Worm (Caenorhabditis elegans): Measurements from ENCODE around the gene Y57G11C.1147.

Gene Y57G11C.1147

ce11 chrIV:14824878-14825352 lies 27.6 kb upstream of the Y57G11C.1147 start, which contains the start of gene sec-61.A:
TSS of gene sec-61.A (minus strand) at chrIV:14825264.
- TF ChIP-seq ztf-29 (GFP tag; IDR thresholded peaks at IDR 0.05), result no peak
- TF ChIP-seq T22C8.4 (GFP tag; IDR thresholded peaks at IDR 0.05), result no peak
- TF ChIP-seq med-1 (GFP tag; optimal IDR thresholded peaks at IDR 0.05; ENCODE audit: insufficient read depth), result no peak
- no peak for TF ChIP-seq klf-2 (GFP tag; conservative IDR thresholded peaks at IDR 0.05)
- TF ChIP-seq ztf-23 (GFP tag; IDR thresholded peaks at IDR 0.05), result no peak
- TF ChIP-seq ref-1 (GFP tag; conservative IDR thresholded peaks at IDR 0.05), result no peak
- 0 out of 2 replicates have a peak, but pooled peaks have one; percentile 13 for TF ChIP-seq flt-1 (GFP tag; IDR thresholded peaks at IDR 0.05)
- peak; percentile 78 for TF ChIP-seq cog-1 (tag; optimal IDR thresholded peaks at IDR 0.05)
- no peak for TF ChIP-seq tab-1 (GFP tag; IDR thresholded peaks at IDR 0.05)

ce11 chrIV:14824201-14824600 lies 26.9 kb upstream of the Y57G11C.1147 start:
- TF ChIP-seq T22C8.4 (GFP tag; IDR thresholded peaks at IDR 0.05) (peak; percentile 40; the same call in 1 of the 2 replicates), ztf-23 (GFP tag; IDR thresholded peaks at IDR 0.05) (no peak), cog-1 (tag; optimal IDR thresholded peaks at IDR 0.05) (no peak)

- TF ChIP-seq flt-1 (GFP tag; IDR thresholded peaks at IDR 0.05), result peak; percentile 14; the same call in 1 of the 2 replicates
- TF ChIP-seq med-1 (GFP tag; optimal IDR thresholded peaks at IDR 0.05; ENCODE audit: insufficient read depth), result no peak
These were observed 25.0 kb upstream of the Y57G11C.1147 start for ce11 chrIV:14822267-14822666.

- TF ChIP-seq flt-1 (GFP tag; IDR thresholded peaks at IDR 0.05) (no peak), ztf-23 (GFP tag; IDR thresholded peaks at IDR 0.05) (no peak), med-1 (GFP tag; optimal IDR thresholded peaks at IDR 0.05; ENCODE audit: insufficient read depth) (no peak), ref-1 (GFP tag; conservative IDR thresholded peaks at IDR 0.05) (no peak), ztf-29 (GFP tag; IDR thresholded peaks at IDR 0.05) (no peak), klf-2 (GFP tag; conservative IDR thresholded peaks at IDR 0.05) (no peak), T22C8.4 (GFP tag; IDR thresholded peaks at IDR 0.05) (no peak), tab-1 (GFP tag; IDR thresholded peaks at IDR 0.05) (no peak), cog-1 (tag; optimal IDR thresholded peaks at IDR 0.05) (no peak)
These were observed 19.0 kb upstream of the Y57G11C.1147 start, which contains the start of gene Y57G11C.46 for ce11 chrIV:14816288-14816687. TSS of gene Y57G11C.46 (minus strand) at chrIV:14816388.

- no peak for TF ChIP-seq ztf-23 (GFP tag; IDR thresholded peaks at IDR 0.05)
- TF ChIP-seq med-1 (GFP tag; optimal IDR thresholded peaks at IDR 0.05; ENCODE audit: insufficient read depth), result no peak
- TF ChIP-seq flt-1 (GFP tag; IDR thresholded peaks at IDR 0.05), result no peak
- TF ChIP-seq ref-1 (GFP tag; conservative IDR thresholded peaks at IDR 0.05), result no peak
- TF ChIP-seq ztf-29 (GFP tag; IDR thresholded peaks at IDR 0.05), result no peak
- no peak for TF ChIP-seq cog-1 (tag; optimal IDR thresholded peaks at IDR 0.05)
- no peak for TF ChIP-seq T22C8.4 (GFP tag; IDR thresholded peaks at IDR 0.05)
- no peak for TF ChIP-seq tab-1 (GFP tag; IDR thresholded peaks at IDR 0.05)
- no peak for TF ChIP-seq klf-2 (GFP tag; conservative IDR thresholded peaks at IDR 0.05)
These were observed 9.6 kb upstream of the Y57G11C.1147 start, which contains the start of gene oig-5 for ce11 chrIV:14806903-14807302. TSS of gene oig-5 (plus strand) at chrIV:14807203.

ce11 chrIV:14802316-14802715 lies 5.0 kb upstream of the Y57G11C.1147 start, which contains the start of gene Y57G11C.1142:
TSS of gene Y57G11C.1142 (plus strand) at chrIV:14802616.
- TF ChIP-seq ref-1 (GFP tag; conservative IDR thresholded peaks at IDR 0.05), result no peak
- TF ChIP-seq klf-2 (GFP tag; conservative IDR thresholded peaks at IDR 0.05), result no peak
- TF ChIP-seq T22C8.4 (GFP tag; IDR thresholded peaks at IDR 0.05), result no peak
- TF ChIP-seq ztf-29 (GFP tag; IDR thresholded peaks at IDR 0.05), result no peak
- no peak for TF ChIP-seq ztf-23 (GFP tag; IDR thresholded peaks at IDR 0.05)
- TF ChIP-seq med-1 (GFP tag; optimal IDR thresholded peaks at IDR 0.05; ENCODE audit: insufficient read depth), result no peak
- TF ChIP-seq cog-1 (tag; optimal IDR thresholded peaks at IDR 0.05), result no peak
- no peak for TF ChIP-seq flt-1 (GFP tag; IDR thresholded peaks at IDR 0.05)
- no peak for TF ChIP-seq tab-1 (GFP tag; IDR thresholded peaks at IDR 0.05)

ce11 chrIV:14800931-14801330 lies 3.6 kb upstream of the Y57G11C.1147 start:
- TF ChIP-seq med-1 (GFP tag; optimal IDR thresholded peaks at IDR 0.05; ENCODE audit: insufficient read depth), result no peak
- TF ChIP-seq tab-1 (GFP tag; IDR thresholded peaks at IDR 0.05), result no peak
- TF ChIP-seq ztf-23 (GFP tag; IDR thresholded peaks at IDR 0.05), result no peak
- TF ChIP-seq ztf-29 (GFP tag; IDR thresholded peaks at IDR 0.05), result no peak
- TF ChIP-seq klf-2 (GFP tag; conservative IDR thresholded peaks at IDR 0.05), result no peak
- TF ChIP-seq cog-1 (tag; optimal IDR thresholded peaks at IDR 0.05), result no peak
- no peak for TF ChIP-seq ref-1 (GFP tag; conservative IDR thresholded peaks at IDR 0.05)
- no peak for TF ChIP-seq flt-1 (GFP tag; IDR thresholded peaks at IDR 0.05)
- TF ChIP-seq T22C8.4 (GFP tag; IDR thresholded peaks at IDR 0.05), result no peak

ce11 chrIV:14799186-14799585 lies 1.9 kb upstream of the Y57G11C.1147 start, which contains the start of gene Y57G11C.14:
TSS of gene Y57G11C.14 (plus strand) at chrIV:14799311.
- TF ChIP-seq cog-1 (tag; optimal IDR thresholded peaks at IDR 0.05), result no peak
- TF ChIP-seq klf-2 (GFP tag; conservative IDR thresholded peaks at IDR 0.05), result no peak
- TF ChIP-seq med-1 (GFP tag; optimal IDR thresholded peaks at IDR 0.05; ENCODE audit: insufficient read depth), result no peak

ce11 chrIV:14797849-14798248 lies 535 bp upstream of the Y57G11C.1147 start, which contains the start of gene arl-8:
TSS of gene arl-8 (plus strand) at chrIV:14798149.
- TF ChIP-seq ref-1 (GFP tag; conservative IDR thresholded peaks at IDR 0.05) (no peak), ztf-29 (GFP tag; IDR thresholded peaks at IDR 0.05) (no peak), T22C8.4 (GFP tag; IDR thresholded peaks at IDR 0.05) (no peak), med-1 (GFP tag; optimal IDR thresholded peaks at IDR 0.05; ENCODE audit: insufficient read depth) (no peak), cog-1 (tag; optimal IDR thresholded peaks at IDR 0.05) (no peak), ztf-23 (GFP tag; IDR thresholded peaks at IDR 0.05) (no peak), flt-1 (GFP tag; IDR thresholded peaks at IDR 0.05) (no peak), tab-1 (GFP tag; IDR thresholded peaks at IDR 0.05) (no peak), klf-2 (GFP tag; conservative IDR thresholded peaks at IDR 0.05) (no peak)

- TF ChIP-seq ztf-23 (GFP tag; IDR thresholded peaks at IDR 0.05) (no peak), T22C8.4 (GFP tag; IDR thresholded peaks at IDR 0.05) (no peak)
These were observed 1.3 kb downstream of the Y57G11C.1147 start, which contains the start of gene coq-3 for ce11 chrIV:14795918-14796488. TSS of gene coq-3 (minus strand) at chrIV:14796324.

Data from whole organism, midembryonic.